Fruit fly (Drosophila melanogaster) whole organism, embryonic: ENCODE data around the gene unc-45.

Source experiments
- Antp ChIP-seq: fragments of 200-800 bp; sonication (Bioruptor generic); optimal IDR thresholded peaks from 3 replicates; lab custom pipeline; 2016; ENCODE audit warnings: missing biosample characterization, missing genetic modification characterization
- CG10147 ChIP-seq: fragments of 200-800 bp; sonication (Bioruptor generic); optimal IDR thresholded peaks from 2 replicates; lab custom pipeline; 2019; ENCODE audit warnings: missing biosample characterization, mild to moderate bottlenecking, missing genetic modification characterization, moderate library complexity
- CG10321 ChIP-seq: fragments of 200-800 bp; sonication (Bioruptor generic); IDR thresholded peaks from 2 replicates; pipeline ENCODE4 v1.3.6; 2022; ENCODE audit warnings: missing biosample characterization, missing genetic modification characterization
- CG10979 ChIP-seq: fragments of 200-800 bp; sonication (Bioruptor generic); optimal IDR thresholded peaks from 2 replicates; lab custom pipeline; 2018; ENCODE audit warnings: missing biosample characterization, mild to moderate bottlenecking, missing genetic modification characterization, moderate library complexity
- CG11085 ChIP-seq: fragments of 200-800 bp; sonication (Bioruptor generic); IDR thresholded peaks from 2 replicates; pipeline ENCODE4 v1.3.6; 2022; ENCODE audit warnings: missing biosample characterization, missing genetic modification characterization
- CG11504 ChIP-seq: fragments of 200-800 bp; sonication (Bioruptor generic); optimal IDR thresholded peaks from 3 replicates; lab custom pipeline; 2019; ENCODE audit warnings: missing biosample characterization, mild to moderate bottlenecking, missing genetic modification characterization, moderate library complexity
- CG13123 ChIP-seq: fragments of 200-800 bp; sonication (Bioruptor generic); optimal IDR thresholded peaks from 2 replicates; lab custom pipeline; 2016; ENCODE audit warnings: missing biosample characterization, missing genetic modification characterization
- CG13287 ChIP-seq: fragments of 200-800 bp; sonication (Bioruptor generic); IDR thresholded peaks from 2 replicates; pipeline ENCODE4 v1.3.6; 2022; ENCODE audit warnings: missing biosample characterization, missing genetic modification characterization; ENCODE audit not compliant: partially characterized antibody
- CG15479 ChIP-seq: fragments of 200-800 bp; sonication (Bioruptor generic); optimal IDR thresholded peaks from 3 replicates; lab custom pipeline; 2019; ENCODE audit warnings: missing biosample characterization, mild to moderate bottlenecking, missing genetic modification characterization, moderate library complexity
- CG15514 ChIP-seq: fragments of 200-800 bp; sonication (Bioruptor generic); optimal IDR thresholded peaks from 3 replicates; lab custom pipeline; 2017; ENCODE audit warnings: missing biosample characterization, missing genetic modification characterization, mild to moderate bottlenecking, moderate library complexity, missing genetic modification reagents
- CG1647 ChIP-seq: fragments of 200-800 bp; sonication (Bioruptor generic); optimal IDR thresholded peaks from 3 replicates; lab custom pipeline; 2016; ENCODE audit warnings: missing biosample characterization, missing genetic modification characterization
- CG2202 ChIP-seq: fragments of 200-800 bp; sonication (Bioruptor generic); optimal IDR thresholded peaks from 2 replicates; lab custom pipeline; 2018; ENCODE audit warnings: missing biosample characterization, mild to moderate bottlenecking, missing genetic modification characterization
- CG30020 ChIP-seq: fragments of 200-800 bp; optimal IDR thresholded peaks from 2 replicates; lab custom pipeline; 2019; ENCODE audit warnings: missing biosample characterization, mild to moderate bottlenecking, missing genetic modification characterization, moderate library complexity
- CG7372 ChIP-seq: fragments of 200-800 bp; sonication (Bioruptor generic); IDR thresholded peaks from 2 replicates; pipeline ENCODE4 v1.3.6; 2022; ENCODE audit warnings: missing biosample characterization, missing genetic modification characterization
- CG7556 ChIP-seq: fragments of 200-800 bp; sonication (Bioruptor generic); optimal IDR thresholded peaks from 2 replicates; lab custom pipeline; 2017; ENCODE audit warnings: missing biosample characterization, mild to moderate bottlenecking, missing genetic modification characterization
- CG8281 ChIP-seq: fragments of 200-800 bp; sonication (Bioruptor generic); optimal IDR thresholded peaks from 2 replicates; lab custom pipeline; 2018; ENCODE audit warnings: missing biosample characterization, mild to moderate bottlenecking, missing genetic modification characterization, moderate library complexity
- CG8944 ChIP-seq: fragments of 200-800 bp; sonication (Bioruptor generic); optimal IDR thresholded peaks from 3 replicates; lab custom pipeline; 2016; ENCODE audit warnings: missing biosample characterization, missing genetic modification characterization
- CG9437 ChIP-seq: fragments of 200-800 bp; sonication (Bioruptor generic); optimal IDR thresholded peaks from 2 replicates; lab custom pipeline; 2018; ENCODE audit warnings: missing biosample characterization, mild to moderate bottlenecking, missing genetic modification characterization
- CG9609 ChIP-seq: fragments of 200-800 bp; sonication (Bioruptor generic); optimal IDR thresholded peaks from 3 replicates; lab custom pipeline; 2016; ENCODE audit warnings: missing biosample characterization, missing genetic modification characterization
- Chrac-16 ChIP-seq: fragments of 200-800 bp; sonication (Bioruptor generic); optimal IDR thresholded peaks from 3 replicates; lab custom pipeline; 2016; ENCODE audit warnings: missing biosample characterization, missing genetic modification characterization
- CrebB ChIP-seq: fragments of 200-800 bp; sonication (Bioruptor generic); optimal IDR thresholded peaks from 3 replicates; lab custom pipeline; 2018; ENCODE audit warnings: missing biosample characterization, mild to moderate bottlenecking, missing genetic modification characterization
- Dad ChIP-seq: fragments of 200-800 bp; sonication (Bioruptor generic); optimal IDR thresholded peaks from 3 replicates; lab custom pipeline; 2016; ENCODE audit warnings: missing biosample characterization, missing genetic modification characterization
- Deaf1 ChIP-seq: fragments of 200-800 bp; optimal IDR thresholded peaks from 3 replicates; lab custom pipeline; 2019; ENCODE audit warnings: missing biosample characterization, mild to moderate bottlenecking, missing genetic modification characterization, moderate library complexity
- Dek ChIP-seq: fragments of 200-800 bp; sonication (Bioruptor generic); optimal IDR thresholded peaks from 3 replicates; lab custom pipeline; 2019; ENCODE audit warnings: missing biosample characterization, mild to moderate bottlenecking, missing genetic modification characterization, moderate library complexity
- E2f2 ChIP-seq: fragments of 200-800 bp; sonication (Bioruptor generic); IDR thresholded peaks from 2 replicates; pipeline ENCODE4 v1.3.6; 2022; ENCODE audit warnings: missing biosample characterization, missing genetic modification characterization
- H2.0 ChIP-seq: fragments of 200-800 bp; sonication (Bioruptor generic); IDR thresholded peaks from 2 replicates; pipeline ENCODE4 v1.3.6; 2022; ENCODE audit warnings: missing biosample characterization, missing genetic modification characterization
- Jarid2 ChIP-seq: fragments of 200-800 bp; sonication (Bioruptor generic); optimal IDR thresholded peaks from 3 replicates; lab custom pipeline; 2017; ENCODE audit warnings: mild to moderate bottlenecking, missing biosample characterization, missing genetic modification reagents, missing genetic modification characterization
- Oli ChIP-seq: fragments of 200-800 bp; sonication (Bioruptor generic); optimal IDR thresholded peaks from 2 replicates; lab custom pipeline; 2018; ENCODE audit warnings: missing biosample characterization, mild to moderate bottlenecking, missing genetic modification characterization, moderate library complexity
- PHDP ChIP-seq: fragments of 200-800 bp; sonication (Bioruptor generic); optimal IDR thresholded peaks from 3 replicates; lab custom pipeline; 2018; ENCODE audit warnings: missing biosample characterization, mild to moderate bottlenecking, missing genetic modification characterization, moderate library complexity
- Sry-β ChIP-seq: fragments of 200-800 bp; sonication (Bioruptor generic); optimal IDR thresholded peaks from 2 replicates; lab custom pipeline; 2018; ENCODE audit warnings: missing biosample characterization, mild to moderate bottlenecking, missing genetic modification characterization, moderate library complexity
- Sry-δ ChIP-seq: fragments of 200-800 bp; sonication (Bioruptor generic); optimal IDR thresholded peaks from 2 replicates; lab custom pipeline; 2016; ENCODE audit warnings: missing biosample characterization, missing genetic modification characterization
- Taf1 ChIP-seq: fragments of 200-800 bp; sonication (Bioruptor generic); IDR thresholded peaks from 2 replicates; pipeline ENCODE4 v1.3.6; 2022; ENCODE audit warnings: missing biosample characterization, missing genetic modification characterization
- YL-1 ChIP-seq: fragments of 200-800 bp; sonication (Bioruptor generic); optimal IDR thresholded peaks from 3 replicates; lab custom pipeline; 2017; ENCODE audit warnings: missing biosample characterization, mild to moderate bottlenecking, missing genetic modification characterization
- aop ChIP-seq: fragments of 200-800 bp; sonication (Bioruptor generic); IDR thresholded peaks from 2 replicates; pipeline ENCODE4 v1.3.6; 2022; ENCODE audit warnings: missing biosample characterization, missing genetic modification characterization
- ato ChIP-seq: fragments of 200-800 bp; sonication (Bioruptor generic); IDR thresholded peaks from 2 replicates; pipeline ENCODE4 v1.3.6; 2022; ENCODE audit warnings: missing biosample characterization, missing genetic modification characterization; ENCODE audit not compliant: partially characterized antibody
- br ChIP-seq: fragments of >200 bp; optimal IDR thresholded peaks from 2 replicates; lab custom pipeline; 2017
- cato ChIP-seq: fragments of 200-800 bp; sonication (Bioruptor generic); optimal IDR thresholded peaks from 2 replicates; lab custom pipeline; 2016; ENCODE audit warnings: missing biosample characterization, missing genetic modification characterization, borderline replicate concordance
- crc ChIP-seq: fragments of 200-800 bp; sonication (Bioruptor generic); optimal IDR thresholded peaks from 2 replicates; lab custom pipeline; 2016; ENCODE audit warnings: missing biosample characterization, missing genetic modification characterization
- crp ChIP-seq, 2 experiments: fragments of 200-800 bp; sonication (Bioruptor generic); optimal IDR thresholded peaks; 2 replicates in 1 of 2; 3 replicates in 1 of 2; lab custom pipeline; 2017; ENCODE audit warnings: missing biosample characterization in 2 of 2, missing genetic modification characterization in 2 of 2, mild to moderate bottlenecking in 1 of 2, moderate library complexity in 1 of 2
- dimm ChIP-seq: fragments of 200-800 bp; sonication (Bioruptor generic); IDR thresholded peaks from 2 replicates; pipeline ENCODE4 v1.3.6; 2022; ENCODE audit warnings: missing biosample characterization, missing genetic modification characterization
- fd96Cb ChIP-seq: fragments of 200-800 bp; sonication (Bioruptor generic); optimal IDR thresholded peaks from 2 replicates; lab custom pipeline; 2018; ENCODE audit warnings: missing biosample characterization, mild to moderate bottlenecking, missing genetic modification characterization, moderate library complexity
- fu2 ChIP-seq: fragments of 200-800 bp; sonication (Bioruptor generic); optimal IDR thresholded peaks from 2 replicates; lab custom pipeline; 2016; ENCODE audit warnings: missing biosample characterization, missing genetic modification characterization
- gce ChIP-seq: fragments of 200-800 bp; sonication (Bioruptor generic); IDR thresholded peaks from 3 replicates; pipeline ENCODE4 v1.3.6; 2022; ENCODE audit warnings: missing biosample characterization, missing genetic modification characterization
- gro ChIP-seq: fragments of 200-800 bp; sonication (Bioruptor generic); optimal IDR thresholded peaks from 2 replicates; lab custom pipeline; 2016; ENCODE audit warnings: missing biosample characterization, missing genetic modification characterization
- jing ChIP-seq: fragments of 200-800 bp; sonication (Bioruptor generic); optimal IDR thresholded peaks from 2 replicates; lab custom pipeline; 2018; ENCODE audit warnings: missing biosample characterization, mild to moderate bottlenecking, missing genetic modification characterization
- knrl ChIP-seq: fragments of 200-800 bp; sonication (Bioruptor generic); IDR thresholded peaks from 3 replicates; pipeline ENCODE4 v1.3.6; 2022; ENCODE audit warnings: missing biosample characterization, missing genetic modification characterization; ENCODE audit not compliant: partially characterized antibody
- lmd ChIP-seq: fragments of 200-800 bp; sonication (Bioruptor generic); IDR thresholded peaks from 2 replicates; pipeline ENCODE4 v1.3.6; 2022; ENCODE audit warnings: missing biosample characterization, missing genetic modification characterization
- nerfin-2 ChIP-seq: fragments of 200-800 bp; sonication (Bioruptor generic); IDR thresholded peaks from 2 replicates; pipeline ENCODE4 v1.3.6; 2022; ENCODE audit warnings: missing biosample characterization, missing genetic modification characterization; ENCODE audit not compliant: partially characterized antibody
- pan ChIP-seq, 4 experiments: fragments of >200 bp in 3 of 4; fragments of 200-800 bp in 1 of 4; sonication (Bioruptor generic) in 1 of 4; optimal IDR thresholded peaks in 3 of 4; IDR thresholded peaks in 1 of 4; 2 replicates each; pipeline versions ENCODE4 v1.3.6 to Lab custom; 2017 to 2022; ENCODE audit warnings: missing biosample characterization in 2 of 4, missing genetic modification characterization in 2 of 4, mixed read lengths in 1 of 4
- psq ChIP-seq: fragments of 200-800 bp; sonication (Bioruptor generic); optimal IDR thresholded peaks from 2 replicates; lab custom pipeline; 2017; ENCODE audit warnings: missing biosample characterization, missing genetic modification characterization

unc-45 gene

DNA sequence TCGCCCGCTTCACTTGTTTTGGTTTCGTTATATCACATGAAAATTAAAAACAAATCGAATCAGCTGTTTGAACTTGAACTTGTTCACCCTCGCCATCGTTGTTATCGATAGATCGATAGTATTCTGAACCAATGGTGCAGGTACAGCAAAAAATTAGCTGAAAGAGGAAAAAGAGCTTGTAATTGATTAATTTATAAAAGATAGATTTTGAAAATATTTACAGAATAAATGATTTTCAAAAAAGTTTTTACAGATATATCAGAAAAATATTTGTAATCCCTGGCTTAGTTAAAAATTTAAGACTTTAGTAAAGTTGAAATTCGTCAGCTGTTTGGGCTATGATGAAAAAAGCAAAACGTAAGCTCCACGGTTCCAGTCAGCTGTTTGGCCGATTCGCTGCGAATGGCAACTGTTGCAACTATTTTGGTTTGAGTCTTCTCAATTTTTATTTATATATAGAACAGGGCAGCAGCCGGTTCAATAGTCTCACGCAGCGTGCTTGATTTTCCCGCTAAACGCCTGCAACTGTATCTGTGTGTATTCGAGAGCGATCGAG, at the start of gene unc-45, which contains the start of gene CG11035 (continued):
- TF ChIP-seq jing (GFP tag; lab: Kevin White, UChicago) (no peak), pan (optimal IDR thresholded peaks at IDR 0.05; lab: Kevin White, UChicago) (no peak), pan (GFP tag; optimal IDR thresholded peaks at IDR 0.05 in 1 of 2, IDR thresholded peaks at IDR 0.05 in 1 of 2) (no peak), lmd (peak; percentile 15; the same call in 1 of the 2 replicates), PHDP (peak; percentile 44), CrebB (tag; lab: Kevin White, UChicago) (no peak), CG7372 (GFP tag; lab: Robert Waterston, UW) (no peak), br (lab: Kevin White, UChicago) (no peak), crc (peak; percentile 16), CG15479 (no peak), psq (GFP tag; lab: Kevin White, UChicago) (no peak), CG11504 (tag; lab: Kevin White, UChicago) (peak; percentile 61), E2f2 (peak; percentile 46; the same call in 1 of the 2 replicates), CG8944 (no peak), Deaf1 (tag; lab: Kevin White, UChicago) (no peak), knrl (GFP tag; lab: Robert Waterston, UW) (peak; percentile 83), CG10147 (GFP tag; lab: Kevin White, UChicago) (peak; percentile 51), gro (GFP tag; lab: Kevin White, UChicago) (peak; percentile 59), gce (GFP tag; lab: Robert Waterston, UW) (no peak), Taf1 (GFP tag; lab: Robert Waterston, UW) (no peak), Antp (no peak), Oli (no peak), cato (GFP tag; lab: Kevin White, UChicago) (no peak), fu2 (GFP tag; lab: Kevin White, UChicago) (no peak), CG2202 (tag; lab: Kevin White, UChicago) (no peak), H2.0 (GFP tag; lab: Robert Waterston, UW) (no peak), CG11085 (GFP tag; lab: Robert Waterston, UW) (no peak), CG7556 (peak; percentile 7), crp (GFP tag; optimal IDR thresholded peaks at IDR 0.05; lab: Kevin White, UChicago) (peak; percentile 86 to 99), Jarid2 (GFP tag; lab: Kevin White, UChicago) (no peak), CG10321 (no peak), Chrac-16 (GFP tag; lab: Kevin White, UChicago) (peak; percentile 33), fd96Cb (tag; lab: Kevin White, UChicago) (no peak), Sry-β (GFP tag; lab: Kevin White, UChicago) (peak; percentile 89), CG8281 (tag; lab: Kevin White, UChicago) (no peak), CG30020 (tag; lab: Kevin White, UChicago) (peak; percentile 33), dimm (GFP tag; lab: Robert Waterston, UW) (no peak), CG9437 (GFP tag; lab: Kevin White, UChicago) (peak; percentile 90), CG13123 (GFP tag; lab: Kevin White, UChicago) (no peak), CG13287 (GFP tag; lab: Robert Waterston, UW) (peak; percentile 83), nerfin-2 (GFP tag; lab: Robert Waterston, UW) (peak; percentile 45; the same call in 1 of the 2 replicates), Dad (peak; percentile 42), CG15514 (GFP tag; lab: Kevin White, UChicago) (peak; percentile 99), Sry-δ (GFP tag; lab: Kevin White, UChicago) (peak; percentile 61), YL-1 (GFP tag; lab: Kevin White, UChicago) (peak; percentile 61), CG10979 (tag; lab: Kevin White, UChicago) (no peak), Dek (tag; lab: Kevin White, UChicago) (peak; percentile 22), CG1647 (GFP tag; lab: Kevin White, UChicago) (no peak), ato (GFP tag; lab: Robert Waterston, UW) (no peak), aop (GFP tag; lab: Robert Waterston, UW) (no peak), CG9609 (GFP tag; lab: Kevin White, UChicago) (no peak)
